Fruit fly (Drosophila melanogaster) whole organism, embryonic: ENCODE results near the gene JMJD4.

ENCODE experiments used
- Bgb ChIP-seq: fragments of 200-800 bp; sonication (Bioruptor generic); IDR thresholded peaks from 2 replicates; pipeline ENCODE4 v1.3.6; 2022; ENCODE audit warnings: missing biosample characterization, missing genetic modification characterization; ENCODE audit not compliant: partially characterized antibody
- CG12299 ChIP-seq: fragments of 200-800 bp; sonication (Bioruptor generic); optimal IDR thresholded peaks from 2 replicates; lab custom pipeline; 2018; ENCODE audit warnings: missing biosample characterization, mild to moderate bottlenecking, missing genetic modification characterization
- CG13287 ChIP-seq: fragments of 200-800 bp; sonication (Bioruptor generic); IDR thresholded peaks from 2 replicates; pipeline ENCODE4 v1.3.6; 2022; ENCODE audit warnings: missing biosample characterization, missing genetic modification characterization; ENCODE audit not compliant: partially characterized antibody
- CG14014 ChIP-seq: fragments of 200-800 bp; sonication (Bioruptor generic); IDR thresholded peaks from 2 replicates; pipeline ENCODE4 v1.3.6; 2022; ENCODE audit warnings: missing biosample characterization, missing genetic modification characterization
- CG14710 ChIP-seq: fragments of 200-800 bp; sonication (Bioruptor generic); optimal IDR thresholded peaks from 3 replicates; lab custom pipeline; 2019; ENCODE audit warnings: missing biosample characterization, mild to moderate bottlenecking, missing genetic modification characterization, moderate library complexity
- CG15011 ChIP-seq: fragments of 200-800 bp; sonication (Bioruptor generic); optimal IDR thresholded peaks from 3 replicates; lab custom pipeline; 2018; ENCODE audit warnings: missing biosample characterization, mild to moderate bottlenecking, missing genetic modification characterization
- CG15269 ChIP-seq: fragments of 200-800 bp; sonication (Bioruptor generic); optimal IDR thresholded peaks from 2 replicates; lab custom pipeline; 2018; ENCODE audit warnings: missing biosample characterization, mild to moderate bottlenecking, missing genetic modification characterization, moderate library complexity
- CG17361 ChIP-seq: fragments of 200-800 bp; sonication (Bioruptor generic); IDR thresholded peaks from 3 replicates; pipeline ENCODE4 v1.3.6; 2022; ENCODE audit warnings: missing biosample characterization, missing genetic modification characterization
- CG17385 ChIP-seq: fragments of 200-800 bp; sonication (Bioruptor generic); optimal IDR thresholded peaks from 3 replicates; lab custom pipeline; 2018; ENCODE audit warnings: missing biosample characterization, mild to moderate bottlenecking, missing genetic modification characterization
- CG18262 ChIP-seq: fragments of 200-800 bp; optimal IDR thresholded peaks from 3 replicates; lab custom pipeline; 2019; ENCODE audit warnings: missing biosample characterization, mild to moderate bottlenecking, missing genetic modification characterization, moderate library complexity
- CG18599 ChIP-seq: fragments of 200-800 bp; sonication (Bioruptor generic); optimal IDR thresholded peaks from 3 replicates; lab custom pipeline; 2017; ENCODE audit warnings: missing biosample characterization, missing genetic modification characterization, mild to moderate bottlenecking, moderate library complexity, missing genetic modification reagents
- CG2116 ChIP-seq: fragments of 200-800 bp; sonication (Bioruptor generic); optimal IDR thresholded peaks from 3 replicates; lab custom pipeline; 2018; ENCODE audit warnings: missing biosample characterization, mild to moderate bottlenecking, missing genetic modification characterization
- CG31224 ChIP-seq: fragments of 200-800 bp; sonication (Bioruptor generic); IDR thresholded peaks from 2 replicates; pipeline ENCODE4 v1.3.6; 2022; ENCODE audit warnings: missing biosample characterization, missing genetic modification characterization
- CG32767 ChIP-seq: fragments of 200-800 bp; sonication (Bioruptor generic); IDR thresholded peaks from 2 replicates; pipeline ENCODE4 v1.3.6; 2022; ENCODE audit warnings: missing biosample characterization, missing genetic modification characterization
- CG3995 ChIP-seq: fragments of 200-800 bp; sonication (Bioruptor generic); optimal IDR thresholded peaks from 3 replicates; lab custom pipeline; 2016; ENCODE audit warnings: missing biosample characterization, missing genetic modification characterization
- CG4282 ChIP-seq: fragments of 200-800 bp; sonication (Bioruptor generic); optimal IDR thresholded peaks from 2 replicates; lab custom pipeline; 2016; ENCODE audit warnings: missing biosample characterization, missing genetic modification characterization
- CG4707 ChIP-seq: fragments of 200-800 bp; sonication (Bioruptor generic); optimal IDR thresholded peaks from 2 replicates; lab custom pipeline; 2018; ENCODE audit warnings: missing biosample characterization, mild to moderate bottlenecking, missing genetic modification characterization, moderate library complexity
- CG6791 ChIP-seq: fragments of 200-800 bp; sonication (Bioruptor generic); IDR thresholded peaks from 3 replicates; pipeline ENCODE4 v1.3.6; 2022; ENCODE audit warnings: missing biosample characterization, missing genetic modification characterization; ENCODE audit not compliant: partially characterized antibody
- CG8924 ChIP-seq: fragments of 200-800 bp; optimal IDR thresholded peaks from 3 replicates; lab custom pipeline; 2019; ENCODE audit warnings: missing biosample characterization, mild to moderate bottlenecking, missing genetic modification characterization, moderate library complexity
- CG8944 ChIP-seq: fragments of 200-800 bp; sonication (Bioruptor generic); optimal IDR thresholded peaks from 3 replicates; lab custom pipeline; 2016; ENCODE audit warnings: missing biosample characterization, missing genetic modification characterization
- CG9876 ChIP-seq: fragments of 200-800 bp; sonication (Bioruptor generic); optimal IDR thresholded peaks from 2 replicates; lab custom pipeline; 2016; ENCODE audit warnings: missing biosample characterization, missing genetic modification characterization
- CG9932 ChIP-seq: fragments of 200-800 bp; sonication (Bioruptor generic); IDR thresholded peaks from 2 replicates; pipeline ENCODE4 v1.3.6; 2022; ENCODE audit warnings: missing biosample characterization, missing genetic modification characterization
- Ets65A ChIP-seq: fragments of 200-800 bp; sonication (Bioruptor generic); peaks from one replicate; lab custom pipeline; 2016; ENCODE audit warnings: missing biosample characterization, missing genetic modification characterization
- Fer3 ChIP-seq: fragments of 200-800 bp; sonication (Bioruptor generic); optimal IDR thresholded peaks from 2 replicates; lab custom pipeline; 2018; ENCODE audit warnings: missing biosample characterization, mild to moderate bottlenecking, missing genetic modification characterization, moderate library complexity
- HLH4C ChIP-seq: fragments of 200-800 bp; sonication (Bioruptor generic); IDR thresholded peaks from 3 replicates; pipeline ENCODE4 v1.3.6; 2022; ENCODE audit warnings: missing biosample characterization, missing genetic modification characterization; ENCODE audit not compliant: partially characterized antibody
- HLH54F ChIP-seq: fragments of 200-800 bp; sonication (Bioruptor generic); optimal IDR thresholded peaks from 3 replicates; lab custom pipeline; 2016; ENCODE audit warnings: missing biosample characterization, missing genetic modification characterization
- Hand ChIP-seq: fragments of 200-800 bp; sonication (Bioruptor generic); optimal IDR thresholded peaks from 2 replicates; lab custom pipeline; 2017; ENCODE audit warnings: mild to moderate bottlenecking, missing biosample characterization, missing genetic modification reagents, missing genetic modification characterization
- HmgD ChIP-seq: fragments of 200-800 bp; sonication (Bioruptor generic); optimal IDR thresholded peaks from 3 replicates; lab custom pipeline; 2016; ENCODE audit warnings: missing biosample characterization, missing genetic modification characterization
- Mad ChIP-seq: fragments of 200-800 bp; sonication (Bioruptor generic); optimal IDR thresholded peaks from 2 replicates; lab custom pipeline; 2016; ENCODE audit warnings: missing biosample characterization, missing genetic modification characterization
- Med ChIP-seq: fragments of 200-800 bp; sonication (Bioruptor generic); peaks from one replicate; lab custom pipeline; 2016; ENCODE audit warnings: missing biosample characterization, missing genetic modification characterization, mild to moderate bottlenecking, inconsistent platforms, moderate library complexity
- Myb ChIP-seq: fragments of 200-800 bp; sonication (Bioruptor generic); optimal IDR thresholded peaks from 2 replicates; lab custom pipeline; 2016; ENCODE audit warnings: missing biosample characterization, missing genetic modification characterization
- PHDP ChIP-seq: fragments of 200-800 bp; sonication (Bioruptor generic); optimal IDR thresholded peaks from 3 replicates; lab custom pipeline; 2018; ENCODE audit warnings: missing biosample characterization, mild to moderate bottlenecking, missing genetic modification characterization, moderate library complexity
- Poxn ChIP-seq: fragments of 200-800 bp; sonication (Bioruptor generic); IDR thresholded peaks from 2 replicates; pipeline ENCODE4 v1.3.6; 2022; ENCODE audit warnings: missing biosample characterization, missing genetic modification characterization
- Side ChIP-seq: fragments of 200-800 bp; sonication (Bioruptor generic); optimal IDR thresholded peaks from 2 replicates; lab custom pipeline; 2016; ENCODE audit warnings: missing biosample characterization, missing genetic modification characterization
- Trl ChIP-seq, 3 experiments: fragments of >200 bp in 2 of 3; fragments of 200-800 bp in 1 of 3; sonication (Bioruptor generic) in 1 of 3; optimal IDR thresholded peaks; 2 replicates in 1 of 3; 3 replicates in 2 of 3; lab custom pipeline; 2016 to 2017; ENCODE audit warnings: missing biosample characterization in 1 of 3, missing genetic modification characterization in 1 of 3
- Usf ChIP-seq: fragments of 200-800 bp; sonication (Bioruptor generic); optimal IDR thresholded peaks from 2 replicates; lab custom pipeline; 2017; ENCODE audit warnings: missing genotype, missing biosample characterization, missing genetic modification characterization
- Xbp1 ChIP-seq: fragments of 200-800 bp; sonication (Bioruptor generic); optimal IDR thresholded peaks from 3 replicates; lab custom pipeline; 2016; ENCODE audit warnings: missing biosample characterization, mild to moderate bottlenecking, missing genetic modification characterization
- dati ChIP-seq: fragments of 200-800 bp; sonication (Bioruptor generic); IDR thresholded peaks from 2 replicates; pipeline ENCODE4 v1.3.6; 2022; ENCODE audit warnings: missing biosample characterization, missing genetic modification characterization
- disco-r ChIP-seq: fragments of 200-800 bp; sonication (Bioruptor generic); optimal IDR thresholded peaks from 2 replicates; lab custom pipeline; 2016; ENCODE audit warnings: missing biosample characterization, missing genetic modification characterization
- dmrt11E ChIP-seq: fragments of 200-800 bp; sonication (Bioruptor generic); optimal IDR thresholded peaks from 3 replicates; lab custom pipeline; 2018; ENCODE audit warnings: missing biosample characterization, mild to moderate bottlenecking, missing genetic modification characterization, moderate library complexity
- emc ChIP-seq: fragments of 200-800 bp; sonication (Bioruptor generic); optimal IDR thresholded peaks from 2 replicates; lab custom pipeline; 2016; ENCODE audit warnings: missing biosample characterization, missing genetic modification characterization
- h ChIP-seq: fragments of >200 bp; optimal IDR thresholded peaks from 2 replicates; lab custom pipeline; 2017
- insv ChIP-seq, 2 experiments: fragments of 200-800 bp; sonication (Bioruptor generic); optimal IDR thresholded peaks; 3 replicates each; lab custom pipeline; 2016 to 2018; ENCODE audit warnings: missing biosample characterization in 2 of 2, missing genetic modification characterization in 2 of 2
- inv ChIP-seq: fragments of 200-800 bp; sonication (Bioruptor generic); IDR thresholded peaks from 2 replicates; pipeline ENCODE4 v1.3.6; 2022; ENCODE audit warnings: missing biosample characterization, missing genetic modification characterization; ENCODE audit not compliant: partially characterized antibody
- knrl ChIP-seq: fragments of 200-800 bp; sonication (Bioruptor generic); IDR thresholded peaks from 3 replicates; pipeline ENCODE4 v1.3.6; 2022; ENCODE audit warnings: missing biosample characterization, missing genetic modification characterization; ENCODE audit not compliant: partially characterized antibody
- odd ChIP-seq: fragments of 200-800 bp; sonication (Bioruptor generic); optimal IDR thresholded peaks from 2 replicates; lab custom pipeline; 2017; ENCODE audit warnings: missing biosample characterization, mild to moderate bottlenecking, missing genetic modification characterization
- org-1 ChIP-seq: fragments of 200-800 bp; sonication (Bioruptor generic); optimal IDR thresholded peaks from 2 replicates; lab custom pipeline; 2017; ENCODE audit warnings: missing biosample characterization, missing genetic modification characterization
- scrt ChIP-seq: fragments of 200-800 bp; sonication (Bioruptor generic); optimal IDR thresholded peaks from 2 replicates; lab custom pipeline; 2018; ENCODE audit warnings: missing biosample characterization, mild to moderate bottlenecking, missing genetic modification characterization, moderate library complexity
- slp2 ChIP-seq: fragments of 200-800 bp; sonication (Bioruptor generic); optimal IDR thresholded peaks from 2 replicates; lab custom pipeline; 2016; ENCODE audit warnings: missing biosample characterization, missing genetic modification characterization
- so ChIP-seq: fragments of 200-800 bp; sonication (Bioruptor generic); IDR thresholded peaks from 3 replicates; pipeline ENCODE4 v1.3.6; 2022; ENCODE audit warnings: missing biosample characterization, missing genetic modification characterization
- tin ChIP-seq: fragments of 200-800 bp; sonication (Bioruptor generic); optimal IDR thresholded peaks from 3 replicates; lab custom pipeline; 2016; ENCODE audit warnings: missing biosample characterization, missing genetic modification characterization

JMJD4 gene

DNA sequence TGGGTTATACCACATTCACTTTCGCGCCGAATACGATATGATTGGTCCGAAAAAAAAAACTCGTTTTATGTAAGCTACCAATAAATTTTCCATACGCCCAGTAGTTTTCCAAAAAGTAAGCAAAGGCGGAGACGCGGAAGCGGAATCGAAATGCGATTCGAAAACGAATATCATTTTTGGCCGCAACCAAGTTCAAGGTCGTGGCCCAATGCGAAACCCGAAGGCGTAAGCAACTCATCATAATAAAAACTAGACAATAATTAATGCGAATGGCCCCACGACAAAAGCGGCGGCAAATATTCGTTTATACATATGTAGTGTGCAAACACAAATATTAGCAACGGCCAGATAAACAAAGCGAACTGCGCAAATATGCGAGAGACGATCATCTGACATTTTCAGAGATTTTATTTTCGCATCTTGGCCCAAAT is 22.6 kb downstream of the JMJD4 start (continued):
- peak; percentile 75 for TF ChIP-seq CG18599
- peak; percentile 14 for TF ChIP-seq Myb
- TF ChIP-seq emc (GFP tag; lab: Kevin White, UChicago): no peak
- TF ChIP-seq Med (GFP tag; lab: Kevin White, UChicago): peak; percentile 93
- TF ChIP-seq inv (GFP tag; lab: Robert Waterston, UW): no peak
- peak; percentile 44 for TF ChIP-seq CG9932 (GFP tag; lab: Robert Waterston, UW)
- no peak for TF ChIP-seq knrl (GFP tag; lab: Robert Waterston, UW)
- peak; percentile 58 for TF ChIP-seq CG15011 (GFP tag; lab: Kevin White, UChicago)
- TF ChIP-seq dati (GFP tag; lab: Robert Waterston, UW): no peak
- no peak for TF ChIP-seq h
- peak; percentile 42 for TF ChIP-seq disco-r (GFP tag; lab: Kevin White, UChicago)
- TF ChIP-seq CG9876 (GFP tag; lab: Kevin White, UChicago): no peak
- no peak for TF ChIP-seq HLH4C (GFP tag; lab: Robert Waterston, UW)
- TF ChIP-seq Ets65A: no peak
- TF ChIP-seq dmrt11E: no peak
- peak; percentile 11; the same call in 1 of the 2 replicates for TF ChIP-seq CG13287
- no peak for TF ChIP-seq slp2 (GFP tag; lab: Kevin White, UChicago)
- TF ChIP-seq CG17361: no peak
- peak; percentile 54 for TF ChIP-seq Side (GFP tag; lab: Kevin White, UChicago)
- peak; percentile 23 for TF ChIP-seq CG15269 (tag; lab: Kevin White, UChicago)
- TF ChIP-seq Usf: no peak
- TF ChIP-seq Trl (optimal IDR thresholded peaks at IDR 0.05; lab: Kevin White, UChicago): no peak
- peak; percentile 68 for TF ChIP-seq Trl (GFP tag; optimal IDR thresholded peaks at IDR 0.05; lab: Kevin White, UChicago)
- TF ChIP-seq Xbp1: no peak
- peak; percentile 7 for TF ChIP-seq scrt (GFP tag; lab: Kevin White, UChicago)
- TF ChIP-seq odd (GFP tag; lab: Kevin White, UChicago): no peak
- peak; percentile 31 for TF ChIP-seq HLH54F (GFP tag; lab: Kevin White, UChicago)
- peak; percentile 18 for TF ChIP-seq CG3995 (GFP tag; lab: Kevin White, UChicago)
- peak; percentile 21; the same call in 1 of the 2 replicates for TF ChIP-seq CG31224 (GFP tag; lab: Robert Waterston, UW)
- no peak for TF ChIP-seq so (GFP tag; lab: Robert Waterston, UW)
- no peak for TF ChIP-seq CG12299 (tag; lab: Kevin White, UChicago)
- peak; percentile 38; the same call in 1 of the 2 replicates for TF ChIP-seq CG14014
- no peak for TF ChIP-seq CG8944 (GFP tag; lab: Kevin White, UChicago)
- TF ChIP-seq CG8924 (tag; lab: Kevin White, UChicago): no peak
- TF ChIP-seq insv (GFP tag; optimal IDR thresholded peaks at IDR 0.05; lab: Kevin White, UChicago): no peak
- peak; percentile 52 for TF ChIP-seq Fer3 (tag; lab: Kevin White, UChicago)
- no peak for TF ChIP-seq Bgb (GFP tag; lab: Robert Waterston, UW)
- peak; percentile 14 for TF ChIP-seq org-1 (GFP tag; lab: Kevin White, UChicago)
- no peak for TF ChIP-seq CG18262
- no peak for TF ChIP-seq CG14710
- no peak for TF ChIP-seq CG6791 (GFP tag; lab: Robert Waterston, UW)
- TF ChIP-seq CG2116 (GFP tag; lab: Kevin White, UChicago): no peak
- no peak for TF ChIP-seq Poxn
- TF ChIP-seq Hand (GFP tag; lab: Kevin White, UChicago): peak; percentile 41
- TF ChIP-seq CG4282 (GFP tag; lab: Kevin White, UChicago): no peak
- TF ChIP-seq CG32767 (GFP tag; lab: Robert Waterston, UW): no peak
- no peak for TF ChIP-seq CG4707 (GFP tag; lab: Kevin White, UChicago)
- TF ChIP-seq Mad (GFP tag; lab: Kevin White, UChicago): peak; percentile 13
- no peak for TF ChIP-seq tin
- peak; percentile 38 for TF ChIP-seq PHDP (tag; lab: Kevin White, UChicago)
- peak; percentile 21 for TF ChIP-seq CG17385 (GFP tag; lab: Kevin White, UChicago)
- no peak for TF ChIP-seq HmgD (GFP tag; lab: Kevin White, UChicago)
